Fruit fly (Drosophila melanogaster): ENCODE results near the gene CG5953.

The CG5953 gene

DNA sequence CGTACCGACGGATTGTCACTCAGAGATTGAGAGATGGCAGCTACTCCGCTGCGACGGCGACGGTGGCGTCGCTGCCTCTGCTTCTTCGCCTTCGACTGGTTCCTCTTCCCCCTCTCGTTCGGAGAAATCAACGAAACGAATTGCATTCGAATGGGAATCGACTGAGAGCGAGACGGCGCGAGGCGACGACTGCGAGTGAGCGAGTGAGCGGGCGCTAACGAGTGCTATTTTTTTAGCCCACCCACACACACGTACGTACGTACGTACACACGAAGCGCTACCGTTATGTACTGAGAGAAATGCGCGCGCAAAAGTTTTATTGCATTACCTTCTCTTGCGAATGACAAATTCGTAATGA, 47.1 kb downstream of the CG5953 start, which contains the start of gene dac (continued):
- TF ChIP-seq CG10979 (tag; optimal IDR thresholded peaks at IDR 0.05) (no peak), z (GFP tag; IDR thresholded peaks at IDR 0.05) (peak; percentile 69; the same call in 1 of the 3 replicates), org-1 (GFP tag; optimal IDR thresholded peaks at IDR 0.05) (no peak), Mes4 (GFP tag; optimal IDR thresholded peaks at IDR 0.05) (no peak)

DNA sequence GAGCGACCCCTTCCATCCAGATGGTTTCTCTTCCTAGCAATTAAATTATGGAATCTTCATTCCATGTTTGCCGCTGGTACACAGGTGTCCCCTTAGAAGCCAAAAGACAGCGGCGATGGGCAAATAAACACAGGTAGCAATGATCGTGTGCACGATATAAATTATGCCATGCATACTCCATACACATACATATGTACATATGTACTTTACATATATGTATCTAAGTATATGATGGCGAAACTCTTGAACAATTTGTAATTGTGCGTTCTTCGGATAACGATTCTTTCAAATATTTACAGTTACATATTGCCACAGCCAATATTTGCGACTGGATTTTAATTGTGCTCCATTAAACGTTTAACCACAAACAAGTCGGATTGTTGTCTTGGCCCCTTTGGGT, 56.2 kb downstream of the CG5953 start:
- TF ChIP-seq MTF-1 (GFP tag; optimal IDR thresholded peaks at IDR 0.05; ENCODE audit: borderline replicate concordance) = peak; percentile 37
- TF ChIP-seq PHDP (tag; optimal IDR thresholded peaks at IDR 0.05) = peak; percentile 57
- TF ChIP-seq CG1529 (GFP tag; optimal IDR thresholded peaks at IDR 0.05) = peak; percentile 16
- TF ChIP-seq CG4424 (GFP tag; optimal IDR thresholded peaks at IDR 0.05) = peak; percentile 19
- peak; percentile 18 for TF ChIP-seq Sry-β (GFP tag; optimal IDR thresholded peaks at IDR 0.05)
- peak; percentile 24 for TF ChIP-seq CG4707 (GFP tag; optimal IDR thresholded peaks at IDR 0.05)
- TF ChIP-seq knrl (GFP tag; IDR thresholded peaks at IDR 0.05; ENCODE audit: partially characterized antibody) = no peak
- peak; percentile 23 for TF ChIP-seq zen (tag; optimal IDR thresholded peaks at IDR 0.05)
- TF ChIP-seq Ets65A (GFP tag) = peak; percentile 89
- peak; percentile 26 for TF ChIP-seq CG15479 (GFP tag; optimal IDR thresholded peaks at IDR 0.05)
- TF ChIP-seq so (GFP tag; IDR thresholded peaks at IDR 0.05) = no peak
- no peak for TF ChIP-seq seq (GFP tag; IDR thresholded peaks at IDR 0.05)
- TF ChIP-seq Lhr (GFP tag; optimal IDR thresholded peaks at IDR 0.05) = peak; percentile 49
- TF ChIP-seq ac (GFP tag; optimal IDR thresholded peaks at IDR 0.05) = peak; percentile 74
- TF ChIP-seq her (GFP tag; optimal IDR thresholded peaks at IDR 0.05) = no peak
- no peak for TF ChIP-seq CG15073 (GFP tag; optimal IDR thresholded peaks at IDR 0.05)
- TF ChIP-seq grau (tag; optimal IDR thresholded peaks at IDR 0.05) = peak; percentile 36
- TF ChIP-seq grn (GFP tag; optimal IDR thresholded peaks at IDR 0.05) = peak; percentile 22
- peak; percentile 44 for TF ChIP-seq CG18262 (tag; optimal IDR thresholded peaks at IDR 0.05)
- peak; percentile 30; the same call in 1 of the 2 replicates for TF ChIP-seq Xrp1 (GFP tag; IDR thresholded peaks at IDR 0.05)
- no peak for TF ChIP-seq CG17186 (GFP tag; optimal IDR thresholded peaks at IDR 0.05)
- TF ChIP-seq CrebB (tag; optimal IDR thresholded peaks at IDR 0.05) = peak; percentile 10
- TF ChIP-seq CG14965 (GFP tag; optimal IDR thresholded peaks at IDR 0.05; ENCODE audit: borderline replicate concordance) = no peak
- peak; percentile 45 for TF ChIP-seq gsb-n (tag; optimal IDR thresholded peaks at IDR 0.05)
- TF ChIP-seq CG8924 (tag; optimal IDR thresholded peaks at IDR 0.05) = peak; percentile 45
- TF ChIP-seq CG1603 (tag; optimal IDR thresholded peaks at IDR 0.05) = peak; percentile 81
- TF ChIP-seq Elba2 (GFP tag; optimal IDR thresholded peaks at IDR 0.05) = no peak
- TF ChIP-seq ara (GFP tag; IDR thresholded peaks at IDR 0.05) = peak; percentile 18; the same call in 1 of the 2 replicates
- no peak for TF ChIP-seq Trl (optimal IDR thresholded peaks at IDR 0.05)
- TF ChIP-seq Trl (GFP tag; optimal IDR thresholded peaks at IDR 0.05) = peak; percentile 34
- peak; percentile 34 for TF ChIP-seq Blimp-1 (GFP tag; optimal IDR thresholded peaks at IDR 0.05)
- peak; percentile 38 for TF ChIP-seq CG17385 (GFP tag; optimal IDR thresholded peaks at IDR 0.05)
- peak; percentile 32 for TF ChIP-seq dmrt99B (tag; optimal IDR thresholded peaks at IDR 0.05)
- TF ChIP-seq Bgb (GFP tag; IDR thresholded peaks at IDR 0.05; ENCODE audit: partially characterized antibody) = no peak
- TF ChIP-seq Mes4 (GFP tag; optimal IDR thresholded peaks at IDR 0.05) = peak; percentile 7
- TF ChIP-seq lola (GFP tag; optimal IDR thresholded peaks at IDR 0.05) = peak in 1 of 3 experiments; percentile 58
- peak; percentile 24 for TF ChIP-seq CG7556 (GFP tag; optimal IDR thresholded peaks at IDR 0.05)
- peak; percentile 2 for TF ChIP-seq CG7987 (GFP tag; optimal IDR thresholded peaks at IDR 0.05)
- TF ChIP-seq gem (tag; optimal IDR thresholded peaks at IDR 0.05) = peak; percentile 61
- TF ChIP-seq CG17568 (GFP tag; optimal IDR thresholded peaks at IDR 0.05) = peak; percentile 53
- TF ChIP-seq kni (GFP tag; optimal IDR thresholded peaks at IDR 0.05) = peak; percentile 23
- peak; percentile 53 for TF ChIP-seq CG10209 (GFP tag; optimal IDR thresholded peaks at IDR 0.05)
- peak; percentile 7 for TF ChIP-seq phol (tag; optimal IDR thresholded peaks at IDR 0.05)
- no peak for TF ChIP-seq CG9437 (GFP tag; optimal IDR thresholded peaks at IDR 0.05)
- peak; percentile 38 for TF ChIP-seq CG12769 (tag; optimal IDR thresholded peaks at IDR 0.05)
